Worm (Caenorhabditis elegans): ENCODE measurements around the gene C25G4.17.
"Not testable (repeated sequence)": the region's sequence is repeated elsewhere in the genome, so short reads cannot be mapped to it uniquely, and the experiment has no call there.

C25G4.17 gene

DNA sequence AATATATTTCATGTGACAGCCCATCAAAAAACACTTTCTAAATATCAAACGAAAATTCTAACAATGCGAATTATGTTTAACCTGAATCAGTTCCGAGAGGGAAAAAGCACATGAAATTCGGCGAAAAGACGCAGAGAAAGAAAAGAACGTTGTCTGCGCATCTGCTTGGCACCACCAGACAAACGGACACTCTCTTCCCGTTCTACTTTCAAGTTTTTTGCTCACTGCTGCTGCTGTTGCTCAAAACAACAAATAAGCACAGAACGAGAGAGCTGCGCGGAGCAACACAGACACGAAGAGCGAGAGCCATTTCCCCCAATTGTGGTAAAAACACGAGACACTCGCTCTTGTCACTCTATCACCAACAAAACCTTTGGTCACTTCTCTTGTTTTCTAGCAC lies 23.0 kb downstream of the C25G4.17 start (continued):
- no peak for TF ChIP-seq C17E4.6 (GFP tag; IDR thresholded peaks at IDR 0.05)

DNA sequence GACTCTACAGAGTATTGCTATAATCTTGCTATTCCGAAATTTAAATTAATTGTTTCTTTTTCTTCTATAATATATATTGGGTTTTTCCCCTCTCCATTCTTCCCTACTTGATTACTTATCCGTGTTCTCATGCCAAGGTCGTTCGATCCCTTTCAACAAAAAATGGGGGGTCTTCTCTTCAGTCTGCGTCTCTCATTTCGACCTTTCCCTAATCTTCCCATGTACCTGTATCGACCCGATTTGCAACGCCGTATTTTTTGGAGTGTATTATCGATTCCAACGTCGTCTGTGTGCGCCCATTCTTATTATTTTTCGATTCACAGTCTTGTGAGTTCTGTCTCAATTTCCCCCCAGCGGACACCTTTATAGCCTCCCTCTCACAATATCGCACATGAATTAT lies 25.9 kb downstream of the C25G4.17 start:
- TF ChIP-seq nhr-120 (GFP tag; IDR thresholded peaks at IDR 0.05) (no peak), aptf-3 (GFP tag; IDR thresholded peaks at IDR 0.05) (no peak), hmg-1.2 (GFP tag; IDR thresholded peaks at IDR 0.05) (peak; percentile 41; the same call in 1 of the 2 replicates), hmg-20 (GFP tag; IDR thresholded peaks at IDR 0.05) (no peak), aptf-2 (GFP tag; conservative IDR thresholded peaks at IDR 0.05) (0 out of 2 replicates have a peak, but pooled peaks have one; percentile 60)

DNA sequence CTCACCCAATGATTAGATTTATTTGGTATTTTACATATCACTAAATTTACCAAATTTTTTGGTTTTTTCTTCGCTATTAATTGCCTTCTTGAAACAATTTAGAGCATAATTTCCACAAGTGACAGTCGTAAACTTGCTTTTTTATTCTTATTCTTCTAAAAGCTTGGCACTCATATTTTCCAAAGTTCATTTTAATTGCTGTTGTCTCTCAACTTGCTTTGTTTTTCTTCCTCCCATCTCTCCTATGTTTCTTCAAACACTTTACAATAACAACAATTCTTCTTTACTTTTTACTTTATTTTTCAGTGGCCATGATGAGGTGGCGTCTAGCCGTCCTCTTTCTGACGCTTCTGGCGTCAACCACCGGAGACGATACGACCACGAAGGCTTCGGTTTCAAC lies 26.5 kb downstream of the C25G4.17 start, which contains the start of gene igdb-2:
igdb-2 (plus strand) TSS at position 301 of the 400 bp plus-strand sequence.
- TF ChIP-seq tbp1 (GFP tag; optimal IDR thresholded peaks at IDR 0.05) (no peak), nhr-27 (tag; optimal IDR thresholded peaks at IDR 0.05) (no peak), T07F8.4 (tag; optimal IDR thresholded peaks at IDR 0.05) (no peak), cebp-1 (GFP tag; IDR thresholded peaks at IDR 0.05) (no peak), cebp-1 (tag; optimal IDR thresholded peaks at IDR 0.05) (no peak), hsf-1 (GFP tag; IDR thresholded peaks at IDR 0.05) (no peak), ZK185.1 (tag; optimal IDR thresholded peaks at IDR 0.05; ENCODE audit: poor library complexity, severe bottlenecking) (no peak), Y56A3A.18 (GFP tag; IDR thresholded peaks at IDR 0.05) (no peak), F37B4.10 (GFP tag; IDR thresholded peaks at IDR 0.05) (no peak)

DNA sequence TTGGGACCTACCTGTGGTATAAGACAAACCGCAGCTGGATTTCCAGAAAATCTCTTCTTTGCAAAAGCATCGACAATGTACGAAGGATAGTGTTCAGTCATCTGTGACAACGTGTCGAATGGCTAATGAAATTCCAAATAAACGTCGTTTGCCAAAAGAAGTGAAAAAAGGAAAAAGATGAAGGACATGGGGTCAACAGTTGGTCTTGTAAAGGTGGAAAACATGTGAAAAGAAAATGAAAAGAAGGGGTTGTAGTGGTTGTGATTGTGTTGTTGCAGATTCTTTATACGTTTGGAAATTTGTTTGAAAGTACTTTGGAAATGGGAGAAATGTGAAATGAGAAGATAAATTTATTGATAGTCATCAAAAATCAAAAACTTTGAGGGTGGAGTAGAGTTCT lies 35.1 kb downstream of the C25G4.17 start, which contains the start of gene T04A11.1:
T04A11.1 (minus strand) TSS at position 101 of the 400 bp plus-strand sequence.
- TF ChIP-seq F57C9.4 (tag; optimal IDR thresholded peaks at IDR 0.05); let-526 (GFP tag; IDR thresholded peaks at IDR 0.05); rpc-1 (optimal IDR thresholded peaks at IDR 0.05); rpc-1 (tag; optimal IDR thresholded peaks at IDR 0.05): not testable (repeated sequence)

DNA sequence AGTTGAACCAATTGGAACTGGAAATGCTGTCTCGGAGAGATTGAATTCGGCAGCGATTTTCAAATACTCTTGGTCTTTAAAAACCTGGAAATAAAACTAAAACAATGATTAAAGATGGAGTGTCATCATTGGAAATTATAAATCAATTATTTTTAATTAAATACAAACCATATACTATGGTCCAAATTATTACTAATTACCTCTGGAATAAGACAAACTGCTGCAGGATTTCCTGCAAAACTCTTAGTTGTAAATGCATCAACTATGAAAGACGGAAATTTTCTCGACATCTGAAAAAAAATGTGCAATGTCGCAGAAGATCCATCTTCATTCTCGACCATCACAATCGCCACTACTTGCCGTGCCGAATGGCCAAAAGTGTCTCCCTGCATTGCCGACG lies 36.9 kb downstream of the C25G4.17 start, which contains the start of gene igdb-1:
igdb-1 (plus strand) TSS at position 301 of the 400 bp plus-strand sequence.
- not testable (repeated sequence) for TF ChIP-seq ZK185.1 (tag; optimal IDR thresholded peaks at IDR 0.05; ENCODE audit: poor library complexity, severe bottlenecking); ets-4 (GFP tag; optimal IDR thresholded peaks at IDR 0.05); bed-2 (GFP tag; IDR thresholded peaks at IDR 0.05)

DNA sequence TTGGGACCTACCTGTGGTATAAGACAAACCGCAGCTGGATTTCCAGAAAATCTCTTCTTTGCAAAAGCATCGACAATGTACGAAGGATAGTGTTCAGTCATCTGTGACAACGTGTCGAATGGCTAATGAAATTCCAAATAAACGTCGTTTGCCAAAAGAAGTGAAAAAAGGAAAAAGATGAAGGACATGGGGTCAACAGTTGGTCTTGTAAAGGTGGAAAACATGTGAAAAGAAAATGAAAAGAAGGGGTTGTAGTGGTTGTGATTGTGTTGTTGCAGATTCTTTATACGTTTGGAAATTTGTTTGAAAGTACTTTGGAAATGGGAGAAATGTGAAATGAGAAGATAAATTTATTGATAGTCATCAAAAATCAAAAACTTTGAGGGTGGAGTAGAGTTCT lies 42.7 kb downstream of the C25G4.17 start, which contains the start of gene T04A11.4:
T04A11.4 (minus strand) TSS at position 101 of the 400 bp plus-strand sequence.
- TF ChIP-seq B0261.1 (tag; optimal IDR thresholded peaks at IDR 0.05); zim-3 (tag; optimal IDR thresholded peaks at IDR 0.05); attf-5 (GFP tag; optimal IDR thresholded peaks at IDR 0.05): not testable (repeated sequence)

DNA sequence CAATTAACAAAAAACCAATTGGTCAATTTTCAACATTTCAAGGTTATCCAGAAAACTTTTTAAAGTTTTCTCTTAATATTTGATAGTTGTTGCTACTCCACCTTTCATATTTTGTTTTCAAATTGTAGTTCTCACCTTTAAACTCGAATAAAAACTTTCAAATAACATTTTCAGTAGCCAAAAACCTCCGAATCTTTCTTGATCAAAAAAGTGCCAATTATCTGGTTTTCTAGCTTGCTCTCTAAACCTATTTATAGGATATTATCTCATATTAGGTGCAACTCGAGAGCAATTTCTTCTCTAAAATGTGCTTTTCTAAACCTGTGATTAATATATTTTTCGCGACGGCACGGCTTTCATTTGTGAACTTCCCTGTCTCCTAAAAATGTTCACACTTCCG lies 45.4 kb downstream of the C25G4.17 start, which contains the start of gene sru-26:
sru-26 (plus strand) TSS at position 301 of the 400 bp plus-strand sequence.
- TF ChIP-seq hlh-26 (GFP tag; conservative IDR thresholded peaks at IDR 0.05) = no peak
- no peak for TF ChIP-seq mel-28 (tag; optimal IDR thresholded peaks at IDR 0.05; ENCODE audit: borderline replicate concordance)
- TF ChIP-seq hsf-1 (GFP tag; IDR thresholded peaks at IDR 0.05) = no peak
- no peak for TF ChIP-seq sdz-38 (tag; optimal IDR thresholded peaks at IDR 0.05)
